Worm (Caenorhabditis elegans) whole organism, young adult: ENCODE data around the gene rgs-3.

Source experiments
- K12H6.12 ChIP-seq: fragments of 200-800 bp; sonication (Bioruptor generic); optimal IDR thresholded peaks from 2 replicates; lab custom pipeline; 2018; ENCODE audit warnings: mild to moderate bottlenecking, missing genetic modification characterization, missing compliant biosample characterization
- ama-1 ChIP-seq, 3 experiments: fragments of 150-350 bp in 1 of 3; sonication (generic microtip) in 2 of 3; optimal IDR thresholded peaks; 2 replicates each; lab custom pipeline; 2014 to 2018; ENCODE audit warnings: missing biosample characterization in 2 of 3, missing genetic modification characterization in 2 of 3, missing genetic modification reagents in 2 of 3
- aptf-3 ChIP-seq: fragments of 200-800 bp; sonication (Bioruptor generic); IDR thresholded peaks from 2 replicates; pipeline ENCODE4 v1.3.6; 2022; ENCODE audit warnings: missing genetic modification characterization, missing compliant biosample characterization
- bed-2 ChIP-seq: fragments of 200-800 bp; sonication (Bioruptor generic); IDR thresholded peaks from 2 replicates; pipeline ENCODE4 v1.3.6; 2022; ENCODE audit warnings: missing genetic modification reagents, missing genetic modification characterization, missing compliant biosample characterization
- ceh-100 ChIP-seq: fragments of 200-800 bp; sonication (Bioruptor generic); IDR thresholded peaks from 2 replicates; pipeline ENCODE4 v1.3.6; 2022; ENCODE audit warnings: missing genetic modification reagents, missing genetic modification characterization, missing compliant biosample characterization
- let-526 ChIP-seq: fragments of 200-800 bp; sonication (Bioruptor generic); IDR thresholded peaks from 2 replicates; pipeline ENCODE4 v1.3.6; 2022; ENCODE audit warnings: missing genetic modification reagents, missing genetic modification characterization, missing compliant biosample characterization
- snpc-1.3 ChIP-seq: sonication (generic microtip); optimal IDR thresholded peaks from 2 replicates; lab custom pipeline; 2017; ENCODE audit warnings: missing genetic modification characterization, mild to moderate bottlenecking, missing compliant biosample characterization, antibody characterized with exemption, moderate library complexity, missing genotype, missing genetic modification reagents; ENCODE audit not compliant: insufficient read depth
- unc-62 ChIP-seq: fragments of 150-350 bp; optimal IDR thresholded peaks from 2 replicates; lab custom pipeline; 2014; ENCODE audit warnings: missing biosample characterization, missing genetic modification reagents, missing genetic modification characterization
- xnd-1 ChIP-seq: sonication (generic microtip); optimal IDR thresholded peaks from 2 replicates; lab custom pipeline; 2016; ENCODE audit warnings: missing genotype, missing genetic modification reagents, missing genetic modification characterization, missing compliant biosample characterization
- ztf-18 ChIP-seq: sonication (generic microtip); optimal IDR thresholded peaks from 2 replicates; lab custom pipeline; 2016; ENCODE audit warnings: missing genotype, mild to moderate bottlenecking, missing genetic modification characterization, missing compliant biosample characterization

- TF ChIP-seq aptf-3 (GFP tag; lab: Robert Waterston, UW) (no peak), xnd-1 (no peak), unc-62 (GFP tag; lab: Kevin White, UChicago) (no peak), ztf-18 (no peak), snpc-1.3 (tag; lab: Kevin White, UChicago) (no peak), bed-2 (GFP tag; lab: Robert Waterston, UW) (no peak), ceh-100 (no peak), K12H6.12 (tag; lab: Kevin White, UChicago) (no peak), ama-1 (optimal IDR thresholded peaks at IDR 0.05; lab: Kevin White, UChicago) (no peak), ama-1 (GFP tag; optimal IDR thresholded peaks at IDR 0.05; lab: Kevin White, UChicago) (no peak), let-526 (no peak)
Measured at ce11 chrII:6132595-6132994, 33.0 kb downstream of the rgs-3 start, which contains the start of gene abts-3.
